Worm (Caenorhabditis elegans) whole organism, young adult: Measurements from ENCODE around the gene F29B9.5.
A peak's percentile ranks its signal among the peaks of the same experiment; 100 is the strongest.

Experiments
- B0019.2 ChIP-seq: fragments of 200-800 bp; sonication (Bioruptor generic); conservative IDR thresholded peaks from 2 replicates; pipeline ENCODE4 v1.3.6; 2022; ENCODE audit warnings: missing genetic modification reagents, missing genetic modification characterization, missing compliant biosample characterization
- B0035.1 ChIP-seq: sonication (generic microtip); optimal IDR thresholded peaks from 2 replicates; lab custom pipeline; 2016; ENCODE audit warnings: missing genetic modification characterization, mild to moderate bottlenecking, missing compliant biosample characterization, missing genotype, missing genetic modification reagents
- B0336.3 ChIP-seq: fragments of 200-800 bp; sonication (Bioruptor generic); IDR thresholded peaks from 2 replicates; pipeline ENCODE4 v1.3.6; 2022; ENCODE audit warnings: missing genetic modification characterization, missing compliant biosample characterization
- F37B4.10 ChIP-seq: fragments of 200-800 bp; sonication (Bioruptor generic); IDR thresholded peaks from 2 replicates; pipeline ENCODE4 v1.3.6; 2022; ENCODE audit warnings: missing genetic modification characterization, missing compliant biosample characterization
- F39B2.1 ChIP-seq: fragments of 200-800 bp; sonication (Bioruptor generic); IDR thresholded peaks from 2 replicates; pipeline ENCODE4 v1.3.6; 2022; ENCODE audit warnings: missing genetic modification reagents, missing genetic modification characterization, missing compliant biosample characterization
- F55B11.4 ChIP-seq: sonication (generic microtip); optimal IDR thresholded peaks from 2 replicates; lab custom pipeline; 2016; ENCODE audit warnings: missing compliant biosample characterization, missing genetic modification characterization, borderline replicate concordance; ENCODE audit not compliant: insufficient read depth
- F57A8.1 ChIP-seq: fragments of 200-800 bp; sonication (Bioruptor generic); optimal IDR thresholded peaks from 2 replicates; lab custom pipeline; 2018; ENCODE audit warnings: mild to moderate bottlenecking, missing genetic modification characterization, moderate library complexity, missing compliant biosample characterization
- F57C9.4 ChIP-seq: sonication (generic microtip); optimal IDR thresholded peaks from 2 replicates; lab custom pipeline; 2017; ENCODE audit warnings: mild to moderate bottlenecking, missing genetic modification characterization, missing compliant biosample characterization
- K12H6.12 ChIP-seq: fragments of 200-800 bp; sonication (Bioruptor generic); optimal IDR thresholded peaks from 2 replicates; lab custom pipeline; 2018; ENCODE audit warnings: mild to moderate bottlenecking, missing genetic modification characterization, missing compliant biosample characterization
- T07F8.4 ChIP-seq: sonication (generic microtip); optimal IDR thresholded peaks from 2 replicates; lab custom pipeline; 2016; ENCODE audit warnings: mild to moderate bottlenecking, missing genetic modification characterization, moderate library complexity, missing compliant biosample characterization
- T26A5.8 ChIP-seq: sonication (generic microtip); optimal IDR thresholded peaks from 2 replicates; lab custom pipeline; 2016; ENCODE audit warnings: missing genetic modification characterization, missing compliant biosample characterization
- Y53G8AR.9 ChIP-seq: fragments of 200-800 bp; sonication (Bioruptor generic); conservative IDR thresholded peaks from 2 replicates; pipeline ENCODE4 v1.3.6; 2022; ENCODE audit warnings: missing genetic modification reagents, missing genetic modification characterization, missing compliant biosample characterization
- Y67H2A.10 ChIP-seq: fragments of 200-800 bp; sonication (Bioruptor generic); conservative IDR thresholded peaks from 2 replicates; pipeline ENCODE4 v1.3.6; 2022; ENCODE audit warnings: missing genetic modification reagents, missing genetic modification characterization, missing compliant biosample characterization
- attf-3 ChIP-seq: fragments of 200-800 bp; sonication (Bioruptor generic); conservative IDR thresholded peaks from 2 replicates; pipeline ENCODE4 v1.3.6; 2022; ENCODE audit warnings: missing genetic modification reagents, missing genetic modification characterization, missing compliant biosample characterization
- bed-1 ChIP-seq: fragments of 200-800 bp; sonication (Bioruptor generic); IDR thresholded peaks from 2 replicates; pipeline ENCODE4 v1.3.6; 2022; ENCODE audit warnings: missing genetic modification reagents, missing genetic modification characterization, missing compliant biosample characterization
- cebp-1 ChIP-seq, 2 experiments: fragments of 200-800 bp in 1 of 2; sonication (Bioruptor generic) in 1 of 2; sonication (generic microtip) in 1 of 2; IDR thresholded peaks in 1 of 2; optimal IDR thresholded peaks in 1 of 2; 2 replicates each; pipeline versions ENCODE4 v1.3.6 to Lab custom; 2017 to 2022; ENCODE audit warnings: missing compliant biosample characterization in 2 of 2, missing genetic modification characterization in 2 of 2, mild to moderate bottlenecking in 1 of 2, missing genetic modification reagents in 1 of 2, moderate library complexity in 1 of 2
- cebp-2 ChIP-seq: fragments of 200-800 bp; sonication (Bioruptor generic); IDR thresholded peaks from 2 replicates; pipeline ENCODE4 v1.3.6; 2022; ENCODE audit warnings: missing genetic modification characterization, missing compliant biosample characterization
- ceh-27 ChIP-seq: fragments of 200-800 bp; sonication (Bioruptor generic); optimal IDR thresholded peaks from 2 replicates; lab custom pipeline; 2018; ENCODE audit warnings: mild to moderate bottlenecking, missing genetic modification characterization, moderate library complexity, missing compliant biosample characterization
- ceh-58 ChIP-seq: fragments of 200-800 bp; sonication (Bioruptor generic); IDR thresholded peaks from 2 replicates; pipeline ENCODE4 v1.3.6; 2022; ENCODE audit warnings: missing genetic modification characterization, missing compliant biosample characterization
- dox-1 ChIP-seq: fragments of 200-800 bp; sonication (Bioruptor generic); IDR thresholded peaks from 2 replicates; pipeline ENCODE4 v1.3.6; 2022; ENCODE audit warnings: missing genetic modification reagents, missing genetic modification characterization, missing compliant biosample characterization
- egl-18 ChIP-seq: fragments of 200-800 bp; sonication (Bioruptor generic); IDR thresholded peaks from 2 replicates; pipeline ENCODE4 v1.3.6; 2022; ENCODE audit warnings: missing genetic modification reagents, missing genetic modification characterization, missing compliant biosample characterization
- hlh-26 ChIP-seq: fragments of 200-800 bp; sonication (Bioruptor generic); conservative IDR thresholded peaks from 2 replicates; pipeline ENCODE4 v1.3.6; 2022; ENCODE audit warnings: missing genetic modification reagents, missing genetic modification characterization, missing compliant biosample characterization
- hmg-20 ChIP-seq: fragments of 200-800 bp; sonication (Bioruptor generic); IDR thresholded peaks from 2 replicates; pipeline ENCODE4 v1.3.6; 2022; ENCODE audit warnings: missing genetic modification reagents, missing genetic modification characterization, missing compliant biosample characterization
- lag-1 ChIP-seq: fragments of 200-800 bp; sonication (Bioruptor generic); IDR thresholded peaks from 2 replicates; pipeline ENCODE4 v1.3.6; 2022; ENCODE audit warnings: missing genetic modification reagents, missing genetic modification characterization, missing compliant biosample characterization
- lin-26 ChIP-seq: fragments of 200-800 bp; sonication (Bioruptor generic); IDR thresholded peaks from 2 replicates; pipeline ENCODE4 v1.3.6; 2022; ENCODE audit warnings: missing genetic modification reagents, missing genetic modification characterization, missing compliant biosample characterization
- madf-6 ChIP-seq: fragments of 200-800 bp; sonication (Bioruptor generic); IDR thresholded peaks from 2 replicates; pipeline ENCODE4 v1.3.6; 2022; ENCODE audit warnings: missing genetic modification reagents, missing genetic modification characterization, missing compliant biosample characterization
- mxl-1 ChIP-seq: sonication (generic microtip); optimal IDR thresholded peaks from 2 replicates; lab custom pipeline; 2016; ENCODE audit warnings: missing genetic modification characterization, missing compliant biosample characterization
- nfya-2 ChIP-seq: fragments of 200-800 bp; sonication (Bioruptor generic); IDR thresholded peaks from 2 replicates; pipeline ENCODE4 v1.3.6; 2022; ENCODE audit warnings: missing genetic modification reagents, missing genetic modification characterization, missing compliant biosample characterization
- nfyb-1 ChIP-seq: fragments of 200-800 bp; sonication (Bioruptor generic); IDR thresholded peaks from 2 replicates; pipeline ENCODE4 v1.3.6; 2022; ENCODE audit warnings: missing genetic modification reagents, missing genetic modification characterization, missing compliant biosample characterization
- nhr-120 ChIP-seq: fragments of 200-800 bp; sonication (Bioruptor generic); IDR thresholded peaks from 2 replicates; pipeline ENCODE4 v1.3.6; 2022; ENCODE audit warnings: missing genetic modification characterization, missing compliant biosample characterization
- nhr-179 ChIP-seq: sonication (generic microtip); optimal IDR thresholded peaks from 2 replicates; lab custom pipeline; 2016; ENCODE audit warnings: mild to moderate bottlenecking, missing genetic modification characterization, missing compliant biosample characterization
- nhr-27 ChIP-seq: fragments of 200-800 bp; sonication (Bioruptor generic); optimal IDR thresholded peaks from 2 replicates; lab custom pipeline; 2018; ENCODE audit warnings: mild to moderate bottlenecking, missing genetic modification characterization, moderate library complexity, missing compliant biosample characterization
- nhr-80 ChIP-seq: sonication (generic microtip); optimal IDR thresholded peaks from 2 replicates; lab custom pipeline; 2016; ENCODE audit warnings: missing genetic modification characterization, missing compliant biosample characterization
- nhr-90 ChIP-seq: sonication (generic microtip); optimal IDR thresholded peaks from 2 replicates; lab custom pipeline; 2016; ENCODE audit warnings: missing genotype, mild to moderate bottlenecking, missing genetic modification characterization, missing compliant biosample characterization
- pbrm-1 ChIP-seq: fragments of 200-800 bp; sonication (Bioruptor generic); IDR thresholded peaks from 2 replicates; pipeline ENCODE4 v1.3.6; 2022; ENCODE audit warnings: missing genetic modification reagents, missing genetic modification characterization, missing compliant biosample characterization
- pha-4 ChIP-seq: fragments of 150-350 bp; sonication (generic microtip); optimal IDR thresholded peaks from 2 replicates; lab custom pipeline; 2014; ENCODE audit warnings: missing biosample characterization, missing genetic modification reagents, missing genetic modification characterization
- snpc-1.3 ChIP-seq: sonication (generic microtip); optimal IDR thresholded peaks from 2 replicates; lab custom pipeline; 2017; ENCODE audit warnings: missing genetic modification characterization, mild to moderate bottlenecking, missing compliant biosample characterization, antibody characterized with exemption, moderate library complexity, missing genotype, missing genetic modification reagents; ENCODE audit not compliant: insufficient read depth
- snpc-4 ChIP-seq, 5 experiments: fragments of 150-350 bp in 1 of 5; sonication (generic microtip) in 4 of 5; optimal IDR thresholded peaks; 2 replicates each; lab custom pipeline; 2014 to 2018; ENCODE audit warnings: missing genetic modification characterization in 5 of 5, missing biosample characterization in 3 of 5, antibody characterized with exemption in 2 of 5, mild to moderate bottlenecking in 2 of 5, missing compliant biosample characterization in 2 of 5, missing genotype in 2 of 5, moderate library complexity in 2 of 5, missing genetic modification reagents in 1 of 5
- tbx-9 ChIP-seq: sonication (generic microtip); optimal IDR thresholded peaks from 2 replicates; lab custom pipeline; 2016; ENCODE audit warnings: borderline replicate concordance, missing genetic modification characterization, inconsistent platforms, missing compliant biosample characterization
- unc-62 ChIP-seq: fragments of 150-350 bp; optimal IDR thresholded peaks from 2 replicates; lab custom pipeline; 2014; ENCODE audit warnings: missing biosample characterization, missing genetic modification reagents, missing genetic modification characterization
- xnd-1 ChIP-seq: sonication (generic microtip); optimal IDR thresholded peaks from 2 replicates; lab custom pipeline; 2016; ENCODE audit warnings: missing genotype, missing genetic modification reagents, missing genetic modification characterization, missing compliant biosample characterization
- zfh-2 ChIP-seq: fragments of 200-800 bp; sonication (Bioruptor generic); conservative IDR thresholded peaks from 2 replicates; pipeline ENCODE4 v1.3.6; 2022; ENCODE audit warnings: missing genetic modification reagents, missing genetic modification characterization, missing compliant biosample characterization
- zim-3 ChIP-seq: sonication (generic microtip); optimal IDR thresholded peaks from 2 replicates; lab custom pipeline; 2017; ENCODE audit warnings: mild to moderate bottlenecking, missing genetic modification characterization, moderate library complexity, missing compliant biosample characterization
- ztf-26 ChIP-seq: sonication (generic microtip); optimal IDR thresholded peaks from 2 replicates; lab custom pipeline; 2017; ENCODE audit warnings: missing genetic modification characterization, missing compliant biosample characterization
- ztf-6 ChIP-seq: fragments of 200-800 bp; sonication (Bioruptor generic); IDR thresholded peaks from 2 replicates; pipeline ENCODE4 v1.3.6; 2022; ENCODE audit warnings: missing genetic modification reagents, missing genetic modification characterization, missing compliant biosample characterization

The F29B9.5 gene

ce11 chrIV:4660151-4661041, 8.2 kb downstream of the F29B9.5 start, which contains the start of the genes F29B9.11 and jmjd-1.2 (continued):
- TF ChIP-seq B0019.2 (peak; percentile 61; the same call in 1 of the 2 replicates), F55B11.4 (tag; lab: Kevin White, UChicago) (no peak), pha-4 (tag; lab: Kevin White, UChicago) (no peak), nfya-2 (GFP tag; lab: Robert Waterston, UW) (no peak), pbrm-1 (peak; percentile 94), ceh-58 (GFP tag; lab: Robert Waterston, UW) (no peak), B0035.1 (tag; lab: Kevin White, UChicago) (peak; percentile 63), F57C9.4 (no peak), T26A5.8 (tag; lab: Kevin White, UChicago) (no peak), ztf-26 (peak; percentile 81), lin-26 (GFP tag; lab: Robert Waterston, UW) (no peak), unc-62 (GFP tag; lab: Kevin White, UChicago) (no peak), cebp-2 (GFP tag; lab: Robert Waterston, UW) (no peak), snpc-4 (GFP tag; optimal IDR thresholded peaks at IDR 0.05; lab: Kevin White, UChicago) (peak; percentile 51), snpc-4 (tag; optimal IDR thresholded peaks at IDR 0.05; lab: Kevin White, UChicago) (peak; percentile 14 to 83 (median 77)), nfyb-1 (GFP tag; lab: Robert Waterston, UW) (peak; percentile 89), lag-1 (GFP tag; lab: Robert Waterston, UW) (no peak), tbx-9 (tag; lab: Kevin White, UChicago) (no peak), T07F8.4 (peak; percentile 6), madf-6 (GFP tag; lab: Robert Waterston, UW) (peak; percentile 87), ceh-27 (GFP tag; lab: Kevin White, UChicago) (peak; percentile 91), nhr-90 (tag; lab: Kevin White, UChicago) (peak; percentile 17), xnd-1 (tag; lab: Kevin White, UChicago) (peak; percentile 50), bed-1 (GFP tag; lab: Robert Waterston, UW) (no peak), cebp-1 (GFP tag; IDR thresholded peaks at IDR 0.05; lab: Robert Waterston, UW) (peak; percentile 63; the same call in 1 of the 2 replicates), cebp-1 (tag; optimal IDR thresholded peaks at IDR 0.05; lab: Kevin White, UChicago) (peak; percentile 86), nhr-27 (tag; lab: Kevin White, UChicago) (no peak), zfh-2 (GFP tag; lab: Robert Waterston, UW) (peak; percentile 76; the same call in 1 of the 2 replicates), nhr-179 (tag; lab: Kevin White, UChicago) (no peak), F37B4.10 (no peak), F57A8.1 (no peak), Y67H2A.10 (GFP tag; lab: Robert Waterston, UW) (0 out of 2 replicates have a peak, but pooled peaks have one; percentile 36), zim-3 (tag; lab: Kevin White, UChicago) (peak; percentile 54), K12H6.12 (tag; lab: Kevin White, UChicago) (peak; percentile 97), mxl-1 (tag; lab: Kevin White, UChicago) (no peak), ztf-6 (GFP tag; lab: Robert Waterston, UW) (no peak), B0336.3 (GFP tag; lab: Robert Waterston, UW) (peak; percentile 89), hlh-26 (GFP tag; lab: Robert Waterston, UW) (no peak), attf-3 (peak; percentile 73), snpc-1.3 (tag; lab: Kevin White, UChicago) (peak; percentile 50), nhr-80 (peak; percentile 68), Y53G8AR.9 (peak; percentile 89), F39B2.1 (GFP tag; lab: Robert Waterston, UW) (no peak), egl-18 (no peak), hmg-20 (no peak), dox-1 (GFP tag; lab: Robert Waterston, UW) (peak; percentile 96), nhr-120 (no peak)
